Worm (Caenorhabditis elegans) whole organism, L4 larva: Measurements from ENCODE around the gene Y57G11A.2.

Experiments used
- F26F4.8 ChIP-seq: fragments of 200-800 bp; sonication (Bioruptor generic); conservative IDR thresholded peaks from 2 replicates; pipeline ENCODE4 v1.3.6; 2022; ENCODE audit warnings: missing genetic modification characterization, missing compliant biosample characterization
- F37D6.2 ChIP-seq: sonication (generic microtip); optimal IDR thresholded peaks from 2 replicates; lab custom pipeline; 2016; ENCODE audit warnings: mild to moderate bottlenecking, missing genetic modification characterization, missing compliant biosample characterization
- T26A8.4 ChIP-seq: fragments of 200-800 bp; sonication (Bioruptor generic); IDR thresholded peaks from 2 replicates; pipeline ENCODE4 v1.3.6; 2022; ENCODE audit warnings: missing genetic modification characterization, missing compliant biosample characterization
- Y105C5A.15 ChIP-seq: fragments of 200-800 bp; sonication (Bioruptor generic); IDR thresholded peaks from 2 replicates; pipeline ENCODE4 v1.3.6; 2022; ENCODE audit warnings: missing genetic modification characterization, missing compliant biosample characterization
- Y48G9A.11 ChIP-seq: fragments of 200-800 bp; sonication (Bioruptor generic); IDR thresholded peaks from 2 replicates; pipeline ENCODE4 v1.3.6; 2022; ENCODE audit warnings: missing genetic modification reagents, missing genetic modification characterization, missing compliant biosample characterization
- Y75B8A.6 ChIP-seq: fragments of 200-800 bp; sonication (Bioruptor generic); IDR thresholded peaks from 2 replicates; pipeline ENCODE4 v1.3.6; 2022; ENCODE audit warnings: missing genetic modification reagents, missing genetic modification characterization, missing compliant biosample characterization
- ctbp-1 ChIP-seq: fragments of 200-800 bp; sonication (Bioruptor generic); IDR thresholded peaks from 2 replicates; pipeline ENCODE4 v1.3.6; 2022; ENCODE audit warnings: missing genetic modification reagents, missing genetic modification characterization, missing compliant biosample characterization
- daf-16 ChIP-seq, 3 experiments: sonication (generic microtip); optimal IDR thresholded peaks; 2 replicates each; lab custom pipeline; 2016 to 2017; ENCODE audit warnings: missing genetic modification characterization in 3 of 3, missing genetic modification reagents in 3 of 3, mild to moderate bottlenecking in 2 of 3, missing compliant biosample characterization in 2 of 3, missing biosample characterization in 1 of 3, moderate library complexity in 1 of 3
- dmd-6 ChIP-seq: fragments of 200-800 bp; sonication (Bioruptor generic); IDR thresholded peaks from 2 replicates; pipeline ENCODE4 v1.3.6; 2022; ENCODE audit warnings: missing genetic modification reagents, missing genetic modification characterization, missing compliant biosample characterization
- dmd-8 ChIP-seq: fragments of 200-800 bp; sonication (Bioruptor generic); IDR thresholded peaks from 2 replicates; pipeline ENCODE4 v1.3.6; 2022; ENCODE audit warnings: missing genetic modification characterization, missing compliant biosample characterization
- dpl-1 ChIP-seq: fragments of 150-350 bp; optimal IDR thresholded peaks from 2 replicates; lab custom pipeline; 2014; ENCODE audit warnings: missing biosample characterization, missing genetic modification reagents, missing genetic modification characterization
- dve-1 ChIP-seq: sonication (generic microtip); optimal IDR thresholded peaks from 2 replicates; lab custom pipeline; 2017; ENCODE audit warnings: antibody characterized with exemption, mild to moderate bottlenecking, missing genetic modification characterization, missing compliant biosample characterization; ENCODE audit not compliant: insufficient read depth
- egl-27 ChIP-seq: sonication (generic microtip); optimal IDR thresholded peaks from 3 replicates; lab custom pipeline; 2017; ENCODE audit warnings: missing biosample characterization, missing genetic modification reagents, missing genetic modification characterization
- egl-43 ChIP-seq: fragments of 200-800 bp; sonication (Bioruptor generic); IDR thresholded peaks from 2 replicates; pipeline ENCODE4 v1.3.6; 2022; ENCODE audit warnings: missing genetic modification reagents, missing genetic modification characterization, missing compliant biosample characterization
- fkh-10 ChIP-seq: fragments of 150-350 bp; optimal IDR thresholded peaks from 2 replicates; lab custom pipeline; 2014; ENCODE audit warnings: missing biosample characterization, missing genetic modification reagents, missing genetic modification characterization
- fos-1 ChIP-seq: fragments of 150-350 bp; optimal IDR thresholded peaks from 2 replicates; lab custom pipeline; 2014; ENCODE audit warnings: missing biosample characterization, missing genetic modification characterization
- hlh-30 ChIP-seq: sonication (generic microtip); optimal IDR thresholded peaks from 2 replicates; lab custom pipeline; 2017; ENCODE audit warnings: antibody characterized with exemption, mild to moderate bottlenecking, missing genetic modification characterization, missing compliant biosample characterization; ENCODE audit not compliant: insufficient read depth
- hmg-1.1 ChIP-seq: fragments of 200-800 bp; sonication (Bioruptor generic); IDR thresholded peaks from 2 replicates; pipeline ENCODE4 v1.3.6; 2022; ENCODE audit warnings: missing genetic modification reagents, missing genetic modification characterization, missing compliant biosample characterization
- lin-15B ChIP-seq: fragments of 150-350 bp; sonication (generic microtip); optimal IDR thresholded peaks from 3 replicates; lab custom pipeline; 2014; ENCODE audit warnings: missing biosample characterization, missing genetic modification characterization
- lin-29 ChIP-seq: fragments of 200-800 bp; sonication (Bioruptor generic); IDR thresholded peaks from 2 replicates; pipeline ENCODE4 v1.3.6; 2022; ENCODE audit warnings: missing genetic modification reagents, missing genetic modification characterization, missing compliant biosample characterization
- lir-3 ChIP-seq: sonication (generic microtip); optimal IDR thresholded peaks from 2 replicates; lab custom pipeline; 2016; ENCODE audit warnings: mild to moderate bottlenecking, missing genetic modification characterization, missing compliant biosample characterization
- lsy-2 ChIP-seq, 2 experiments: fragments of 150-350 bp in 1 of 2; sonication (generic microtip) in 1 of 2; optimal IDR thresholded peaks; 2 replicates each; lab custom pipeline; 2014 to 2017; ENCODE audit warnings: missing biosample characterization in 2 of 2, missing genetic modification characterization in 2 of 2
- mdt-29 ChIP-seq: fragments of 200-800 bp; sonication (Bioruptor generic); IDR thresholded peaks from 2 replicates; pipeline ENCODE4 v1.3.6; 2022; ENCODE audit warnings: missing genetic modification reagents, missing genetic modification characterization, missing compliant biosample characterization
- mxl-3 ChIP-seq: fragments of 200-800 bp; sonication (Bioruptor generic); optimal IDR thresholded peaks from 2 replicates; lab custom pipeline; 2018; ENCODE audit warnings: mild to moderate bottlenecking, missing genetic modification characterization, missing compliant biosample characterization
- nhr-111 ChIP-seq: fragments of 200-800 bp; sonication (Bioruptor generic); optimal IDR thresholded peaks from 2 replicates; lab custom pipeline; 2018; ENCODE audit warnings: mild to moderate bottlenecking, missing genetic modification characterization, missing compliant biosample characterization
- nhr-28 ChIP-seq: fragments of 150-350 bp; optimal IDR thresholded peaks from 2 replicates; lab custom pipeline; 2014; ENCODE audit warnings: missing biosample characterization, missing genetic modification characterization
- nhr-41 ChIP-seq: fragments of 200-800 bp; sonication (Bioruptor generic); IDR thresholded peaks from 2 replicates; pipeline ENCODE4 v1.3.6; 2022; ENCODE audit warnings: missing genetic modification reagents, missing genetic modification characterization, missing compliant biosample characterization
- pha-4 ChIP-seq, 2 experiments: fragments of 150-350 bp in 1 of 2; fragments of 200-800 bp in 1 of 2; sonication (Bioruptor generic) in 1 of 2; IDR thresholded peaks in 1 of 2; optimal IDR thresholded peaks in 1 of 2; 2 replicates each; pipeline versions ENCODE4 v1.3.6 to Lab custom; 2014 to 2022; ENCODE audit warnings: missing genetic modification characterization in 2 of 2, missing genetic modification reagents in 2 of 2, missing biosample characterization in 1 of 2, missing compliant biosample characterization in 1 of 2
- pqm-1 ChIP-seq: sonication (generic microtip); optimal IDR thresholded peaks from 2 replicates; lab custom pipeline; 2017; ENCODE audit warnings: missing biosample characterization, missing genetic modification characterization
- set-16 ChIP-seq: fragments of 200-800 bp; sonication (Bioruptor generic); IDR thresholded peaks from 2 replicates; pipeline ENCODE4 v1.3.6; 2022; ENCODE audit warnings: missing genetic modification reagents, missing genetic modification characterization, missing compliant biosample characterization
- skn-1 ChIP-seq: fragments of 150-350 bp; optimal IDR thresholded peaks from 2 replicates; lab custom pipeline; 2014; ENCODE audit warnings: missing biosample characterization, missing genetic modification characterization
- snpc-1.2 ChIP-seq: fragments of 200-800 bp; sonication (Bioruptor generic); IDR thresholded peaks from 2 replicates; pipeline ENCODE4 v1.3.6; 2022; ENCODE audit warnings: missing genetic modification reagents, missing genetic modification characterization, missing compliant biosample characterization
- spr-3 ChIP-seq: fragments of 200-800 bp; sonication (Bioruptor generic); optimal IDR thresholded peaks from 2 replicates; lab custom pipeline; 2018; ENCODE audit warnings: mild to moderate bottlenecking, missing genetic modification characterization, missing compliant biosample characterization
- tag-97 ChIP-seq: fragments of 200-800 bp; sonication (Bioruptor generic); IDR thresholded peaks from 2 replicates; pipeline ENCODE4 v1.3.6; 2022; ENCODE audit warnings: missing genetic modification characterization, missing compliant biosample characterization
- unc-39 ChIP-seq: sonication (generic microtip); optimal IDR thresholded peaks from 2 replicates; lab custom pipeline; 2017; ENCODE audit warnings: missing biosample characterization, missing genetic modification characterization
- unc-62 ChIP-seq, 3 experiments: fragments of 150-350 bp in 1 of 3; sonication (generic microtip); optimal IDR thresholded peaks in 2 of 3; peaks in 1 of 3; 1 replicate in 1 of 3; 2 replicates in 2 of 3; lab custom pipeline; 2014 to 2017; ENCODE audit warnings: missing biosample characterization in 3 of 3, missing genetic modification characterization in 3 of 3, missing genetic modification reagents in 3 of 3, missing genotype in 1 of 3
- zag-1 ChIP-seq: fragments of 150-350 bp; optimal IDR thresholded peaks from 2 replicates; lab custom pipeline; 2014; ENCODE audit warnings: missing biosample characterization, missing genetic modification characterization
- zfp-3 ChIP-seq: fragments of 200-800 bp; sonication (Bioruptor generic); conservative IDR thresholded peaks from 2 replicates; pipeline ENCODE4 v1.3.6; 2022; ENCODE audit warnings: missing genetic modification reagents, missing genetic modification characterization, missing compliant biosample characterization
- zip-11 ChIP-seq: fragments of 200-800 bp; sonication (Bioruptor generic); IDR thresholded peaks from 2 replicates; pipeline ENCODE4 v1.3.6; 2022; ENCODE audit warnings: missing genetic modification characterization, missing compliant biosample characterization
- zip-2 ChIP-seq: fragments of 150-350 bp; optimal IDR thresholded peaks from 2 replicates; lab custom pipeline; 2014; ENCODE audit warnings: missing biosample characterization, missing genetic modification characterization

Y57G11A.2 gene

ce11 chrIV:14495474-14495873 is 23.8 kb downstream of the Y57G11A.2 start:
- TF ChIP-seq zip-11 (no peak), hmg-1.1 (GFP tag; lab: Robert Waterston, UW) (no peak), nhr-28 (no peak), egl-43 (GFP tag; lab: Robert Waterston, UW) (no peak), F26F4.8 (GFP tag; lab: Robert Waterston, UW) (no peak), unc-62 (GFP tag; optimal IDR thresholded peaks at IDR 0.05 in 1 of 2; lab: Kevin White, UChicago) (peak in 1 of 2 experiments; percentile 49), unc-62 (tag; optimal IDR thresholded peaks at IDR 0.05; lab: Kevin White, UChicago) (no peak), Y48G9A.11 (GFP tag; lab: Robert Waterston, UW) (no peak), Y75B8A.6 (GFP tag; lab: Robert Waterston, UW) (no peak), snpc-1.2 (GFP tag; lab: Robert Waterston, UW) (peak; percentile 74)

ce11 chrIV:14491135-14491534 is 28.2 kb downstream of the Y57G11A.2 start:
- TF ChIP-seq tag-97 (no peak), mdt-29 (GFP tag; lab: Robert Waterston, UW) (no peak), ctbp-1 (GFP tag; lab: Robert Waterston, UW) (no peak), T26A8.4 (GFP tag; lab: Robert Waterston, UW) (no peak), fkh-10 (no peak), zag-1 (no peak), unc-62 (GFP tag; optimal IDR thresholded peaks at IDR 0.05 in 1 of 2; lab: Kevin White, UChicago) (no peak), unc-62 (tag; optimal IDR thresholded peaks at IDR 0.05; lab: Kevin White, UChicago) (no peak), lir-3 (tag; lab: Kevin White, UChicago) (no peak), dpl-1 (GFP tag; lab: Kevin White, UChicago) (no peak), fos-1 (no peak), dve-1 (tag; lab: Kevin White, UChicago) (no peak), nhr-111 (GFP tag; lab: Kevin White, UChicago) (no peak), nhr-41 (no peak), unc-39 (tag; lab: Kevin White, UChicago) (no peak)

DNA sequence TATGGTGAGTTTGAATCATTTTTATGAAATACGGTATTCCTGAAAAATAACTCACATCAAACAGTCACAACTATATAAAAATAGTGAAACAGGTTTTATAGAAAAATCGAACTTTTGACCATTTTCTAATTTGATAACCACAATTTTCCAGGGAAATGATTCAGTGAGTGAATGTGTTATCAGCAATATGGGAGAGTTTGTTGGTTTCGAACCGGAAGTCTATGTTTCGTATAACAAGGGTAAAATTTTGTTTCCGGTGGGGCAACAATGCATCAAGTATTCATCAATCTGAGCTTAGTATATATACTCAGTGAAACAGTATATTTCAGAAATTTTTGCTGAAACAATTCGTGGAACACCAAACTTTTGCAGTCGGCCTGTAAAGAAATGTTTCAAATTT is 35.9 kb downstream of the Y57G11A.2 start:
- TF ChIP-seq mxl-3 (GFP tag; lab: Kevin White, UChicago) = no peak
- TF ChIP-seq pha-4 (GFP tag; IDR thresholded peaks at IDR 0.05; lab: Robert Waterston, UW) = no peak
- no peak for TF ChIP-seq pha-4 (tag; optimal IDR thresholded peaks at IDR 0.05; lab: Kevin White, UChicago)
- TF ChIP-seq dve-1 (tag; lab: Kevin White, UChicago) = peak; percentile 2
- peak; percentile 23; the same call in 1 of the 2 replicates for TF ChIP-seq dmd-6
- TF ChIP-seq lin-15B = no peak
- TF ChIP-seq egl-27 = no peak
- TF ChIP-seq lin-29 (GFP tag; lab: Robert Waterston, UW) = no peak
- no peak for TF ChIP-seq dmd-8 (GFP tag; lab: Robert Waterston, UW)
- TF ChIP-seq pqm-1 = peak; percentile 47
- TF ChIP-seq unc-39 (tag; lab: Kevin White, UChicago) = no peak
- no peak for TF ChIP-seq zip-2 (tag; lab: Kevin White, UChicago)
- no peak for TF ChIP-seq zip-11
- TF ChIP-seq Y105C5A.15 (GFP tag; lab: Robert Waterston, UW) = no peak
- no peak for TF ChIP-seq F37D6.2 (tag; lab: Kevin White, UChicago)
- TF ChIP-seq hlh-30 (tag; lab: Kevin White, UChicago) = no peak
- no peak for TF ChIP-seq set-16 (GFP tag; lab: Robert Waterston, UW)
- TF ChIP-seq daf-16 (GFP tag; optimal IDR thresholded peaks at IDR 0.05; lab: Kevin White, UChicago) = no peak
- peak; percentile 41 for TF ChIP-seq daf-16 (tag; optimal IDR thresholded peaks at IDR 0.05; lab: Kevin White, UChicago)
- no peak for TF ChIP-seq spr-3
- no peak for TF ChIP-seq lsy-2 (tag; optimal IDR thresholded peaks at IDR 0.05; lab: Kevin White, UChicago)
- TF ChIP-seq zfp-3 (GFP tag; lab: Robert Waterston, UW) = no peak
- TF ChIP-seq skn-1 = no peak
